Worm (Caenorhabditis elegans): Measurements from ENCODE around the gene C34C12.6.

DNA sequence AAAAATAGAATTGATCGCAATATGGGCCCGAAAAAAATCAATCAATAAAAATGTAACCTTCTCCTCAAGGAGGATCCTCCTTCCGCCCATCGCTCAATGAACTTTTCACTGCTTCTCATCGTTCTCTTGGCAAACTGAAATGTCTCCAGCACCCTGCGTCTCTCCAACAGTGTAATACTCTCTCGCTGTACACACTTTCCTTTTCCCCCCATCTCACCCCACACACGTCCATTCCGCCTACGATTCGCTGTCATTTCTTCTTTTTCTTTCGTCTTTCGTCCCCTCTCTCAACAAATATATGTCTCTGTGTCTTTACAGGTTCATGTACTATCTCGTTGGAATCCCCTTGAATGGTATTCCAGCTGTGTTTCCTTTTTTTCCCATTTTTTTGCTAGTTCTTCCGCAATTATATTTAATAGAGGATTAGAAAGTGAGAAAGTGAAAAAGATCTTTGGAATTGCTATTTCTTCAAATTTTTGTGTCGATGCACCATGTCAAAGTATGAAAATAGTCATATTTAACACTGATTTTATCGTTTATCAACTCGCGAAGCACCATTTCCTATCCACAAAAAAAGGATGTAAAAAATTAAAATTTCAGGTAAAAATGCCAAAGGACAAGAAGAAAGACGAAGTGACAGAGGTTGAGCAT lies 10.9 kb upstream of the C34C12.6 start, which contains the start of gene rsu-1:
- peak; percentile 74 for TF ChIP-seq blmp-1 (tag; optimal IDR thresholded peaks at IDR 0.05; ENCODE audit: insufficient read depth)
- TF ChIP-seq lin-11 (tag; optimal IDR thresholded peaks at IDR 0.05), result no peak
- no peak for TF ChIP-seq lin-39 (tag; optimal IDR thresholded peaks at IDR 0.05)
- no peak for TF ChIP-seq R02D3.7 (tag; optimal IDR thresholded peaks at IDR 0.05)
- TF ChIP-seq alr-1 (tag; optimal IDR thresholded peaks at IDR 0.05), result no peak
- no peak for TF ChIP-seq ztf-11 (tag; optimal IDR thresholded peaks at IDR 0.05)
- no peak for TF ChIP-seq aly-2 (tag; optimal IDR thresholded peaks at IDR 0.05)
